Worm (Caenorhabditis elegans): ENCODE measurements around the gene F35G12.5.

F35G12.5 gene

DNA sequence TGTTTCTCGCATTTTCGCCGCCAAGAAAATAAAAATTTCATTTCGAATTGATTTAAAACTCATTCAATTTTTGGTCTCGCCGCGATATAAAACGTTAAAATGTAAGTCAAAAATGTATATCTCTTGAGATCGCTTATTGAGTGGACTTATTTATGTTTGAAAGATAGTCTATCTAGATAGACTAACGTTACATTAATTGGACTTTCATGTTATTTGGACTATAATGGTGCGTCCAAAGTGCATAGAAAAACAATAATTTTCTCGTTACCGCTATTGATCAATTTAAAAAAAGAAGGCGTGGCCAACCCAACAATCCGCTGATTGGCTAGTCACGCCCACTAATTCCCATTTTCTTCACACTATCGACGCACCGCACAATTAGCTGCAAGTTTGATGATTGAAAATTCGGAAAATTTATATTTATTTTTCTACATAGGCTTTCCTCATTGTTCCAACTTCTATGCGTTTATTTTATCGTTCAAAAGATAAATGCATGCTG is at the start of gene F35G12.5:
TSS of gene F35G12.5 (plus strand) at position 51 of the 499 bp plus-strand sequence.
- TF ChIP-seq T20F7.1 (GFP tag; optimal IDR thresholded peaks at IDR 0.05) (no peak), lin-29 (GFP tag; IDR thresholded peaks at IDR 0.05) (no peak), nhr-25 (tag; optimal IDR thresholded peaks at IDR 0.05; ENCODE audit: borderline replicate concordance, insufficient read depth) (no peak), ceh-20 (GFP tag; IDR thresholded peaks at IDR 0.05) (no peak), nhr-11 (tag; optimal IDR thresholded peaks at IDR 0.05) (no peak), nhr-28 (tag; optimal IDR thresholded peaks at IDR 0.05) (no peak), daf-16 (GFP tag; optimal IDR thresholded peaks at IDR 0.05) (no peak), daf-16 (tag; optimal IDR thresholded peaks at IDR 0.05) (no peak), aha-1 (tag) (no peak), nhr-6 (tag; optimal IDR thresholded peaks at IDR 0.05) (no peak), ceh-28 (tag; optimal IDR thresholded peaks at IDR 0.05) (no peak), F10B5.3 (tag; optimal IDR thresholded peaks at IDR 0.05) (no peak)

DNA sequence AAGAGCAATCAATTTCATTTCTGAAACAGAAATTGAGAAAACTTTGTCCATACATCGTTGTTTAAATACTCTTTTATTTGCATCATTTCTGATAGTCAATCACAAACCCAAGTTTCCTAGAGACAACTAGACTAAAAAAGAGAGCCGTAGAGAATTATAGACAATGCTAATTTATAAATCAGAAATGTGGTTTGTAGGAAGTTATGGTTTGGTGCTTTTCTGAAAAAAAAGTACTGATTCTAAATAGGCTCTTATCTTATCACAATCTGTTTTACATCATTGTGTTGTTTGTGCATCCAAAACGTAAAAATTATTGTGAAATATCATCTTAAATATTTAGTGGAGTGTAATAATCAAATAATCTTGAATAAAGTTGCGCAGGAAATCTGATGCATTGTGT is 43.3 kb upstream of the F35G12.5 start, which contains the start of gene ugt-62:
TSS of gene ugt-62 (minus strand) at position 20 of the 400 bp plus-strand sequence.
- TF ChIP-seq R02D3.7 (tag; optimal IDR thresholded peaks at IDR 0.05) = no peak
- TF ChIP-seq nhr-48 (tag; optimal IDR thresholded peaks at IDR 0.05) = peak; percentile 57
- TF ChIP-seq lin-13 (GFP tag; optimal IDR thresholded peaks at IDR 0.05) = no peak
- TF ChIP-seq nhr-11 (tag; optimal IDR thresholded peaks at IDR 0.05) = no peak
- peak; percentile 89 for TF ChIP-seq nhr-28 (tag; optimal IDR thresholded peaks at IDR 0.05)
- no peak for TF ChIP-seq mxl-3 (GFP tag; optimal IDR thresholded peaks at IDR 0.05)
- TF ChIP-seq nhr-77 (tag; optimal IDR thresholded peaks at IDR 0.05) = peak; percentile 80
- TF ChIP-seq hlh-11 (tag; optimal IDR thresholded peaks at IDR 0.05) = peak; percentile 76
- no peak for TF ChIP-seq Y5F2A.4 (GFP tag; optimal IDR thresholded peaks at IDR 0.05)
- no peak for TF ChIP-seq unc-62 (GFP tag; optimal IDR thresholded peaks at IDR 0.05 in 1 of 2)
- no peak for TF ChIP-seq unc-62 (tag; optimal IDR thresholded peaks at IDR 0.05)
- TF ChIP-seq pha-4 (GFP tag; IDR thresholded peaks at IDR 0.05) = no peak
- TF ChIP-seq pha-4 (tag; optimal IDR thresholded peaks at IDR 0.05) = no peak
- no peak for TF ChIP-seq nhr-25 (tag; optimal IDR thresholded peaks at IDR 0.05; ENCODE audit: borderline replicate concordance, insufficient read depth)
- peak; percentile 82 for TF ChIP-seq dve-1 (tag; optimal IDR thresholded peaks at IDR 0.05; ENCODE audit: insufficient read depth)
- TF ChIP-seq T26A8.4 (GFP tag; IDR thresholded peaks at IDR 0.05) = no peak
- no peak for TF ChIP-seq daf-16 (GFP tag; optimal IDR thresholded peaks at IDR 0.05)
- TF ChIP-seq daf-16 (tag; optimal IDR thresholded peaks at IDR 0.05) = peak; percentile 86
- no peak for TF ChIP-seq hlh-30 (tag; optimal IDR thresholded peaks at IDR 0.05; ENCODE audit: insufficient read depth)
- no peak for TF ChIP-seq mxl-2 (GFP tag; conservative IDR thresholded peaks at IDR 0.05)
- no peak for TF ChIP-seq lin-38 (GFP tag; IDR thresholded peaks at IDR 0.05)
- peak; percentile 99 for TF ChIP-seq pqm-1 (tag; optimal IDR thresholded peaks at IDR 0.05)
- peak; percentile 9 for TF ChIP-seq mes-2 (tag; optimal IDR thresholded peaks at IDR 0.05; ENCODE audit: poor library complexity, severe bottlenecking)
- TF ChIP-seq rbr-2 (tag; optimal IDR thresholded peaks at IDR 0.05) = no peak
- TF ChIP-seq lin-1 (GFP tag; IDR thresholded peaks at IDR 0.05) = no peak
- peak; percentile 84 for TF ChIP-seq dmd-6 (GFP tag; IDR thresholded peaks at IDR 0.05)
- no peak for TF ChIP-seq madf-9 (GFP tag; conservative IDR thresholded peaks at IDR 0.05)
- no peak for TF ChIP-seq snpc-1.2 (GFP tag; IDR thresholded peaks at IDR 0.05)
- no peak for TF ChIP-seq F10B5.3 (tag; optimal IDR thresholded peaks at IDR 0.05)
- TF ChIP-seq nhr-102 (tag; optimal IDR thresholded peaks at IDR 0.05) = peak; percentile 26
- TF ChIP-seq lim-7 (GFP tag; IDR thresholded peaks at IDR 0.05) = no peak
- TF ChIP-seq T20F7.1 (GFP tag; optimal IDR thresholded peaks at IDR 0.05) = peak; percentile 53
- TF ChIP-seq mdt-29 (GFP tag; IDR thresholded peaks at IDR 0.05) = no peak
- TF ChIP-seq hif-1 (tag; optimal IDR thresholded peaks at IDR 0.05) = no peak
- TF ChIP-seq ceh-82 (tag; optimal IDR thresholded peaks at IDR 0.05) = no peak
- no peak for TF ChIP-seq unc-39 (tag; optimal IDR thresholded peaks at IDR 0.05)
- no peak for TF ChIP-seq unc-130 (GFP tag; optimal IDR thresholded peaks at IDR 0.05)
- TF ChIP-seq php-3 (GFP tag; IDR thresholded peaks at IDR 0.05) = peak; percentile 71
- TF ChIP-seq nhr-6 (tag; optimal IDR thresholded peaks at IDR 0.05) = no peak
- TF ChIP-seq D1046.2 (GFP tag; IDR thresholded peaks at IDR 0.05) = no peak
- TF ChIP-seq zag-1 (tag; optimal IDR thresholded peaks at IDR 0.05) = no peak
- TF ChIP-seq nhr-237 (tag; optimal IDR thresholded peaks at IDR 0.05) = no peak
- TF ChIP-seq set-16 (GFP tag; IDR thresholded peaks at IDR 0.05) = no peak
- TF ChIP-seq zip-11 (GFP tag; IDR thresholded peaks at IDR 0.05) = no peak
- TF ChIP-seq zfp-3 (GFP tag; conservative IDR thresholded peaks at IDR 0.05) = no peak

All from whole organism, L4 larva.